Fruit fly (Drosophila melanogaster): Measurements from ENCODE around the gene Vps45.

Gene Vps45

dm6 chr3R:9603022-9603942 lies 39.6 kb downstream of the Vps45 start (continued):
- TF ChIP-seq Lim3 (GFP tag; IDR thresholded peaks at IDR 0.05) = no peak
- 0 out of 3 replicates have a peak, but pooled peaks have one; percentile 18 for TF ChIP-seq CG11456 (GFP tag; IDR thresholded peaks at IDR 0.05)
- peak; percentile 81 for TF ChIP-seq abd-A (tag; optimal IDR thresholded peaks at IDR 0.05)
- TF ChIP-seq crol (GFP tag; IDR thresholded peaks at IDR 0.05) = peak; percentile 86
- 0 out of 3 replicates have a peak, but pooled peaks have one; percentile 38 for TF ChIP-seq CG2199 (GFP tag; IDR thresholded peaks at IDR 0.05)
- peak; percentile 93 for TF ChIP-seq sd (tag; optimal IDR thresholded peaks at IDR 0.05)
- peak in 1 of 3 experiments; percentile 82 for TF ChIP-seq Stat92E (GFP tag; optimal IDR thresholded peaks at IDR 0.05)
- peak; percentile 67 for TF ChIP-seq Awh (GFP tag; IDR thresholded peaks at IDR 0.05)
- peak; percentile 55 for TF ChIP-seq oc (tag; optimal IDR thresholded peaks at IDR 0.05)
- TF ChIP-seq lov (optimal IDR thresholded peaks at IDR 0.05) = no peak
- TF ChIP-seq lov (GFP tag; IDR thresholded peaks at IDR 0.05) = 0 out of 3 replicates have a peak, but pooled peaks have one; percentile 60
- no peak for TF ChIP-seq CG6765 (GFP tag; optimal IDR thresholded peaks at IDR 0.05)
- TF ChIP-seq ATbp (GFP tag; optimal IDR thresholded peaks at IDR 0.05) = peak; percentile 22
- TF ChIP-seq Hsf (GFP tag; optimal IDR thresholded peaks at IDR 0.05) = no peak
- peak; percentile 43 for TF ChIP-seq cg (GFP tag; optimal IDR thresholded peaks at IDR 0.05)
- TF ChIP-seq Hr78 (GFP tag; optimal IDR thresholded peaks at IDR 0.05) = peak in 1 of 2 experiments; percentile 64
- peak in 1 of 2 experiments; percentile 7 for TF ChIP-seq Eip74EF (GFP tag; optimal IDR thresholded peaks at IDR 0.05)
- TF ChIP-seq otp (GFP tag; IDR thresholded peaks at IDR 0.05) = peak; percentile 40; the same call in 1 of the 3 replicates
- no peak for TF ChIP-seq HLH3B (GFP tag; IDR thresholded peaks at IDR 0.05)
- TF ChIP-seq vvl (GFP tag; IDR thresholded peaks at IDR 0.05) = peak; percentile 77
- peak; percentile 56; the same call in 2 of the 3 replicates for TF ChIP-seq ci (GFP tag; IDR thresholded peaks at IDR 0.05)
- peak; percentile 58 for TF ChIP-seq HLHmδ (GFP tag; optimal IDR thresholded peaks at IDR 0.05)
- TF ChIP-seq dmrt11E (tag; optimal IDR thresholded peaks at IDR 0.05) = peak; percentile 7
- TF ChIP-seq kni (GFP tag; optimal IDR thresholded peaks at IDR 0.05) = peak; percentile 93
- peak; percentile 10 for TF ChIP-seq CG1233 (GFP tag; optimal IDR thresholded peaks at IDR 0.05)
- TF ChIP-seq CG1603 (tag; optimal IDR thresholded peaks at IDR 0.05) = peak; percentile 33
- no peak for TF ChIP-seq Dll (GFP tag; IDR thresholded peaks at IDR 0.05; ENCODE audit: partially characterized antibody)
- TF ChIP-seq CG17328 (GFP tag; IDR thresholded peaks at IDR 0.05) = no peak
- peak; percentile 25; the same call in 1 of the 2 replicates for TF ChIP-seq CG4730 (GFP tag; IDR thresholded peaks at IDR 0.05)

dm6 chr3R:9604445-9605020 lies 40.8 kb downstream of the Vps45 start:
- no peak for TF ChIP-seq sr (GFP tag; IDR thresholded peaks at IDR 0.05)
- TF ChIP-seq p53 (GFP tag; optimal IDR thresholded peaks at IDR 0.05) = no peak
- peak in 1 of 2 experiments; percentile 90 for TF ChIP-seq tll (GFP tag; optimal IDR thresholded peaks at IDR 0.05)
- TF ChIP-seq dati (GFP tag; IDR thresholded peaks at IDR 0.05) = no peak
- TF ChIP-seq row (GFP tag; IDR thresholded peaks at IDR 0.05) = no peak
- TF ChIP-seq chinmo (GFP tag; IDR thresholded peaks at IDR 0.05; ENCODE audit: partially characterized antibody) = 0 out of 4 replicates have a peak, but pooled peaks have one; percentile 21
- TF ChIP-seq CG15601 (tag; optimal IDR thresholded peaks at IDR 0.05) = no peak
- TF ChIP-seq CG15479 (GFP tag; optimal IDR thresholded peaks at IDR 0.05) = peak; percentile 67
- TF ChIP-seq slp2 (GFP tag; optimal IDR thresholded peaks at IDR 0.05) = no peak
- TF ChIP-seq CG9609 (GFP tag; optimal IDR thresholded peaks at IDR 0.05) = no peak
- TF ChIP-seq Ets65A (GFP tag) = peak; percentile 56
- no peak for TF ChIP-seq CG14710 (tag; optimal IDR thresholded peaks at IDR 0.05)
- TF ChIP-seq CG33557 (GFP tag; optimal IDR thresholded peaks at IDR 0.05) = no peak
- TF ChIP-seq Eip74EF (GFP tag; optimal IDR thresholded peaks at IDR 0.05) = no peak
- TF ChIP-seq pros (GFP tag; optimal IDR thresholded peaks at IDR 0.05) = peak; percentile 46
- TF ChIP-seq CG12299 (tag; optimal IDR thresholded peaks at IDR 0.05) = no peak
- peak; percentile 49 for TF ChIP-seq grn (GFP tag; optimal IDR thresholded peaks at IDR 0.05)
- peak; percentile 82 for TF ChIP-seq zen (tag; optimal IDR thresholded peaks at IDR 0.05)
- TF ChIP-seq tna (GFP tag; IDR thresholded peaks at IDR 0.05; ENCODE audit: partially characterized antibody) = no peak
- TF ChIP-seq ci (GFP tag; IDR thresholded peaks at IDR 0.05) = peak; percentile 15; the same call in 1 of the 3 replicates

All from whole organism, embryonic.